Worm (Caenorhabditis elegans): Measurements from ENCODE around the gene fbxa-100.

The fbxa-100 gene

DNA sequence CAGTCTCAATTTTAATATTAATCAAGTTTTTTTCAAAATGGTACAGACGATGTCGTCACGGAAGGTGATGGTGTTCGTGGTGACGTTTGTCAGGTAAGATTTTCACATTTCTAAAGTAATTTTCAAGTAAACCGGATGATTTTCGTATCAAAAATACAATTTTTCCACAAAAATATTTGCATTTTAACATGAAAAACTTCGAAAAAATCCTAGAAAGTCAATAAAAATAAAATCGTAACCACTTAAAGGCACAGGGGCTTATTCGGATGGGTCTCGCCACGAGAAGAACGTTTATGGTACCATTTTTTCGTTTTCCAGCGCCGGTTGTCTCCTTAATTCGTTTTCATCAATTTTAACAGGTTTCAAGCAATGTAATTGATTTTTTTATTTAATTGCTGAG is 37.6 kb downstream of the fbxa-100 start, which contains the start of gene T10C6.6:
Gene T10C6.6, plus strand, starts transcription at position 27 of the 400 bp plus-strand sequence.
- TF ChIP-seq scrt-1 (GFP tag; IDR thresholded peaks at IDR 0.05), result no peak
- TF ChIP-seq flt-1 (GFP tag; IDR thresholded peaks at IDR 0.05), result no peak
- no peak for TF ChIP-seq hmg-4 (GFP tag; optimal IDR thresholded peaks at IDR 0.05)
- no peak for TF ChIP-seq tbx-11 (GFP tag; IDR thresholded peaks at IDR 0.05)
- no peak for TF ChIP-seq pes-1 (GFP tag; IDR thresholded peaks at IDR 0.05)
- no peak for TF ChIP-seq ama-1 (optimal IDR thresholded peaks at IDR 0.05)
- TF ChIP-seq hnd-1 (tag; optimal IDR thresholded peaks at IDR 0.05), result no peak
- TF ChIP-seq tra-4 (tag; optimal IDR thresholded peaks at IDR 0.05), result no peak
- TF ChIP-seq ceh-13 (GFP tag; optimal IDR thresholded peaks at IDR 0.05), result no peak

DNA sequence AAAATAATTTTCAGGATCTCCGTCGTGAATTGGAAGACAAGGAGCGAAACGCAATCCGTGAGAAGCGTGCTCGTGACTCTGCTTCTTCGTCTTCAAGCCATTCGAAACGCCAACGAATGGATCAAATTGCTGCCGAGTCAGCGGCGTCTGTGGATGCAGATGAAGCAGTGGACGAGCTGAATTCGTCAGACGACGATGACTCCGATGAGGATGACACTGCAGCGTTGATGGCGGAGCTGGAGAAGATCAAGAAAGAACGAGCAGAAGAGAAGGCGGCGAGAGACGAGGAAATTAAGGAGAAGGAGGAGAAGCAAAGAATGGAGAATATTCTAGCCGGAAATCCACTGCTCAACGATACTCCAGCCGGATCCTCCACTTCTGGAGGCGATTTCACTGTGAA is 38.3 kb downstream of the fbxa-100 start:
- no peak for TF ChIP-seq scrt-1 (GFP tag; IDR thresholded peaks at IDR 0.05)
- TF ChIP-seq F13C5.2 (tag; optimal IDR thresholded peaks at IDR 0.05), result no peak
- no peak for TF ChIP-seq pes-1 (GFP tag; IDR thresholded peaks at IDR 0.05)
- no peak for TF ChIP-seq sea-1 (GFP tag; conservative IDR thresholded peaks at IDR 0.05)
- TF ChIP-seq B0310.2 (tag; optimal IDR thresholded peaks at IDR 0.05), result no peak
- no peak for TF ChIP-seq tra-4 (tag; optimal IDR thresholded peaks at IDR 0.05)
- no peak for TF ChIP-seq ceh-36 (tag; optimal IDR thresholded peaks at IDR 0.05)
- TF ChIP-seq ceh-13 (GFP tag; optimal IDR thresholded peaks at IDR 0.05), result no peak
- TF ChIP-seq ets-7 (tag; optimal IDR thresholded peaks at IDR 0.05), result no peak
- TF ChIP-seq hmg-4 (GFP tag; optimal IDR thresholded peaks at IDR 0.05), result no peak
- no peak for TF ChIP-seq tbx-11 (GFP tag; IDR thresholded peaks at IDR 0.05)
- no peak for TF ChIP-seq tbx-37 (GFP tag; conservative IDR thresholded peaks at IDR 0.05)
- no peak for TF ChIP-seq aly-1 (tag; optimal IDR thresholded peaks at IDR 0.05)
- no peak for TF ChIP-seq ama-1 (optimal IDR thresholded peaks at IDR 0.05)
- no peak for TF ChIP-seq hnd-1 (tag; optimal IDR thresholded peaks at IDR 0.05)
- no peak for TF ChIP-seq hmbx-1 (tag; optimal IDR thresholded peaks at IDR 0.05)

ce11 chrV:16023051-16023450 is 38.8 kb downstream of the fbxa-100 start, which contains the start of gene cwc-15:
cwc-15 (plus strand) TSS chrV:16023351.
- TF ChIP-seq hmbx-1 (tag; optimal IDR thresholded peaks at IDR 0.05), result no peak
- TF ChIP-seq aly-1 (tag; optimal IDR thresholded peaks at IDR 0.05), result no peak
- no peak for TF ChIP-seq ceh-13 (GFP tag; optimal IDR thresholded peaks at IDR 0.05)
- TF ChIP-seq tra-4 (tag; optimal IDR thresholded peaks at IDR 0.05), result no peak

ce11 chrV:16022600-16022999 is 39.3 kb downstream of the fbxa-100 start:
- peak; percentile 83 for TF ChIP-seq tbx-37 (GFP tag; conservative IDR thresholded peaks at IDR 0.05)
- TF ChIP-seq ama-1 (optimal IDR thresholded peaks at IDR 0.05), result no peak

DNA sequence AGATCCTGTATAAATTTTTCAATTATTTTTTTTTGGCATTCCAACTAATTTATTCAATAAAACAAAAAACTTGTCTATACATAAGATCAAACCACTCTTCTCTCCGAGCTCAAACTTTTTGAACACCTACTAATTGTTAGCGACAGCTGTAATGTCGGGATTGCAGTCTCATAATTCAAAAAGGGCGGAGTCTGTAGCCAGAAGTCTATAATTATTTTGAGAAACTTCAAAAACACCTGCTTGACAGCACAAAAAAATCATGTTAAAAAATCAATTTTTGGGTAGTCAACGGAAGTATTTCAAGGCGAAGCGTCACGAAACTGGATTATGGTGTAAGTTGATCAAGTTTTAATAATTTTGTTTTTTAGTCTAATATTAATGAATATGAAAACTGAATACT is 41.9 kb downstream of the fbxa-100 start, which contains the start of gene srx-44:
Gene srx-44, plus strand, starts transcription at position 301 of the 400 bp plus-strand sequence.
- no peak for TF ChIP-seq flt-1 (GFP tag; IDR thresholded peaks at IDR 0.05)
- TF ChIP-seq aly-1 (tag; optimal IDR thresholded peaks at IDR 0.05), result no peak

DNA sequence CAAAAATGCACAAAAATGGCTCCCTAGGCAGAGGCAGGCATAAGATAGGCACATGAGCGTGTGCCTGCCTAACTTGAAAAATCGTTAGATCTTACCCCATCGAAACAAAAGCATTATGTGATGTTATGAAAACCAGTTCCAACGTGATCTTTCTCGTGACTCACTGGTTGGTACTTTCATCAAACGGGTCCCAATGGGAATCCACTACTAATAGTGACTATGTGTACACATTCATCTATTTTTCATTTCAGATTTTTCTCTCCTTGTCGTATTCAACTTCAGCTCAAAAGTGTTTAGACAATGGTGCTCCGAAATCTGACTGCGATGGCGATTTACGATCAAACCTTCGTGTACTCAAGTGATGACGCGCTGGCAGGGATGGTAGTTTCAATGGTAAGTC is 44.2 kb downstream of the fbxa-100 start, which contains the start of gene srx-43:
Gene srx-43, plus strand, starts transcription at position 301 of the 400 bp plus-strand sequence.
- no peak for TF ChIP-seq sea-1 (GFP tag; conservative IDR thresholded peaks at IDR 0.05)
- TF ChIP-seq tra-4 (tag; optimal IDR thresholded peaks at IDR 0.05), result no peak

DNA sequence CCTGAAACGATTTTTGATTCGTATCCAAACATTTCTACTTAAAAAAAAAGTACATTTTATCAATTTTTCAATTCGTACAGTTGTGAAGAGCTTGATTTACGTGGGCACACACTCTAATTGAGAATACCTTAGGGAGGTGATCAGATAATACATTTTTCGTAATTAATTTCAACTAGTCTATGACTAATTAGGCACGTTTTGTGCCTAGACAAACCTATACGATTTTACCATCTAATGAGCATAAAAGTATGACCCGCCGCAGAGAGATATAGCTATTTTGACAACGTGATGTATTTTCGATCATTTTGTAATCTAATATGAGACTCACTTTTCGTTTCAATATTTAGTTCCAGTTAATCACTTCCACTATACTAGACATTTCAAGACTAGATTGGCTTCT is 44.9 kb downstream of the fbxa-100 start:
- TF ChIP-seq scrt-1 (GFP tag; IDR thresholded peaks at IDR 0.05) (no peak), hnd-1 (tag; optimal IDR thresholded peaks at IDR 0.05) (no peak), ceh-13 (GFP tag; optimal IDR thresholded peaks at IDR 0.05) (no peak), aly-1 (tag; optimal IDR thresholded peaks at IDR 0.05) (no peak), B0310.2 (tag; optimal IDR thresholded peaks at IDR 0.05) (no peak), pes-1 (GFP tag; IDR thresholded peaks at IDR 0.05) (no peak), tbx-37 (GFP tag; conservative IDR thresholded peaks at IDR 0.05) (no peak), flt-1 (GFP tag; IDR thresholded peaks at IDR 0.05) (no peak), F13C5.2 (tag; optimal IDR thresholded peaks at IDR 0.05) (no peak), hmbx-1 (tag; optimal IDR thresholded peaks at IDR 0.05) (no peak), tbx-11 (GFP tag; IDR thresholded peaks at IDR 0.05) (no peak), tra-4 (tag; optimal IDR thresholded peaks at IDR 0.05) (no peak)

DNA sequence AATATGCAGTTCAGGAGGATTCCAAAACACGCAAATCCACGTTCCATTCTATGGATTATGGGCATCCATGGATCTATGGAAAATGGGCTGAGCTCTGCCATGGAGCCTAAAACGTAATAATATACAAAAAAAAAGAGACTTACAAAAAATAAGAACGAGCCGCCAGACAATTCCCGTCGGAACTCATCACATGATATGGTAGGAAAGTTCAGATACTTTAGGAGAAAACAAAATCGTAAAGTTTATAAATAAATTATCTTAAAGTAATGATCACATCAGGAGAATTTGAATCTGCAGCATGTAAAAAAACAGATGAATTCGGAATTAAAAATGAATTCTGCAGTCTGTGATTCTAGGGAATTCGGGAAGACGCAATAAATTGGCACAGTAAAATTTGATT is 46.2 kb downstream of the fbxa-100 start, which contains the start of gene str-232:
Gene str-232, minus strand, starts transcription at position 101 of the 400 bp plus-strand sequence.
- TF ChIP-seq ama-1 (optimal IDR thresholded peaks at IDR 0.05) (no peak), hnd-1 (tag; optimal IDR thresholded peaks at IDR 0.05) (no peak), tbx-37 (GFP tag; conservative IDR thresholded peaks at IDR 0.05) (no peak), B0310.2 (tag; optimal IDR thresholded peaks at IDR 0.05) (no peak), sea-1 (GFP tag; conservative IDR thresholded peaks at IDR 0.05) (no peak), F13C5.2 (tag; optimal IDR thresholded peaks at IDR 0.05) (no peak)

Data from whole organism, early embryonic.